Worm (Caenorhabditis elegans) whole organism, L3 larva: ENCODE measurements around the gene ect-2.

ENCODE experiments used
- ama-1 ChIP-seq: fragments of 150-350 bp; optimal IDR thresholded peaks from 2 replicates; lab custom pipeline; 2018
- ceh-28 ChIP-seq: fragments of 150-350 bp; optimal IDR thresholded peaks from 2 replicates; lab custom pipeline; 2014; ENCODE audit warnings: missing biosample characterization, missing genetic modification reagents, missing genetic modification characterization
- egl-27 ChIP-seq: sonication (generic microtip); optimal IDR thresholded peaks from 4 replicates; lab custom pipeline; 2017; ENCODE audit warnings: missing biosample characterization, missing genetic modification reagents, missing genetic modification characterization
- elt-1 ChIP-seq: fragments of 150-350 bp; optimal IDR thresholded peaks from 2 replicates; lab custom pipeline; 2014; ENCODE audit warnings: missing biosample characterization, missing genetic modification characterization
- eor-1 ChIP-seq, 2 experiments: fragments of 150-350 bp; optimal IDR thresholded peaks; 2 replicates each; lab custom pipeline; 2014 to 2018; ENCODE audit warnings: missing biosample characterization in 2 of 2, missing genetic modification characterization in 2 of 2
- fkh-2 ChIP-seq: fragments of 150-350 bp; optimal IDR thresholded peaks from 2 replicates; lab custom pipeline; 2014; ENCODE audit warnings: missing biosample characterization, missing genetic modification reagents, missing genetic modification characterization
- fos-1 ChIP-seq: fragments of 150-350 bp; optimal IDR thresholded peaks from 2 replicates; lab custom pipeline; 2014; ENCODE audit warnings: missing biosample characterization, missing genetic modification characterization
- lin-39 ChIP-seq: fragments of 150-350 bp; optimal IDR thresholded peaks from 2 replicates; lab custom pipeline; 2018; ENCODE audit warnings: missing biosample characterization, missing genetic modification reagents, missing genetic modification characterization
- mdl-1 ChIP-seq: fragments of 150-350 bp; optimal IDR thresholded peaks from 2 replicates; lab custom pipeline; 2014; ENCODE audit warnings: missing biosample characterization, missing genetic modification characterization
- mml-1 ChIP-seq: fragments of 150-350 bp; sonication (generic microtip); optimal IDR thresholded peaks from 3 replicates; lab custom pipeline; 2014; ENCODE audit warnings: missing biosample characterization, missing genetic modification characterization
- nhr-12 ChIP-seq: fragments of 150-350 bp; optimal IDR thresholded peaks from 2 replicates; lab custom pipeline; 2014; ENCODE audit warnings: missing biosample characterization, missing genetic modification characterization
- nhr-28 ChIP-seq: fragments of 150-350 bp; optimal IDR thresholded peaks from 2 replicates; lab custom pipeline; 2014; ENCODE audit warnings: missing biosample characterization, missing genetic modification characterization
- nhr-77 ChIP-seq: fragments of 150-350 bp; optimal IDR thresholded peaks from 2 replicates; lab custom pipeline; 2014; ENCODE audit warnings: missing biosample characterization, missing genetic modification characterization
- pha-4 ChIP-seq: fragments of 150-350 bp; optimal IDR thresholded peaks from 2 replicates; lab custom pipeline; 2014; ENCODE audit warnings: missing biosample characterization, missing genetic modification reagents, missing genetic modification characterization
- skn-1 ChIP-seq: fragments of 150-350 bp; optimal IDR thresholded peaks from 2 replicates; lab custom pipeline; 2014; ENCODE audit warnings: missing biosample characterization, missing genetic modification characterization
- unc-62 ChIP-seq: fragments of 150-350 bp; sonication (generic microtip); optimal IDR thresholded peaks from 4 replicates; lab custom pipeline; 2014; ENCODE audit warnings: missing biosample characterization, missing genetic modification reagents, missing genetic modification characterization
- zag-1 ChIP-seq: fragments of 150-350 bp; optimal IDR thresholded peaks from 2 replicates; lab custom pipeline; 2014; ENCODE audit warnings: missing biosample characterization, missing genetic modification characterization
- ztf-11 ChIP-seq: fragments of 150-350 bp; optimal IDR thresholded peaks from 2 replicates; lab custom pipeline; 2014; ENCODE audit warnings: missing biosample characterization, missing genetic modification characterization
- ztf-4 ChIP-seq: fragments of 150-350 bp; optimal IDR thresholded peaks from 2 replicates; lab custom pipeline; 2014; ENCODE audit warnings: missing biosample characterization, missing genetic modification characterization

The ect-2 gene

DNA sequence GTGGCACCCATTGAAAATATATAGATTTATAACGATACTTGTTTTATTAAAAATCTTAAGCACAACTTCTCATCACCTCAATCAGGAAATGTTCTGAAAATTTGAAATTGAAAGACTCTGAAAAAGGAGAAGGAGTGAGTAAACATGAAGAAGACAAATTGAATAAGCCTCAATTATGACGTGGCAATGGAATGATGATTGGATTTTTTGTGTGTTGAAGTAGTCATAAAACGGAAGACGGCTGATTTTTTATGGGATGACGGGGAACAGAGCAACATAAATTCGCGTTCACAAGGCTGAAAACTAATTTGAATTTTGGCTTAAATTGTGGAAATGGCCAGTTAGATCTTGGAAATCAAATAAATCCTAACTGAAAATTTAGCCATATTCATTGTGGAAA lies 52.2 kb downstream of the ect-2 start, which contains the start of gene glb-12:
glb-12 (minus strand) TSS at position 101 of the 400 bp plus-strand sequence.
- TF ChIP-seq nhr-12 (tag; lab: Kevin White, UChicago) (no peak), fkh-2 (tag; lab: Kevin White, UChicago) (no peak), eor-1 (tag; optimal IDR thresholded peaks at IDR 0.05; lab: Kevin White, UChicago) (no peak), nhr-28 (tag; lab: Kevin White, UChicago) (no peak), egl-27 (tag; lab: Kevin White, UChicago) (no peak), ztf-4 (tag; lab: Kevin White, UChicago) (no peak), lin-39 (no peak), ztf-11 (tag; lab: Kevin White, UChicago) (no peak), unc-62 (GFP tag; lab: Kevin White, UChicago) (no peak), ama-1 (no peak), mml-1 (tag; lab: Kevin White, UChicago) (no peak), zag-1 (tag; lab: Kevin White, UChicago) (no peak), pha-4 (tag; lab: Kevin White, UChicago) (no peak), mdl-1 (tag; lab: Kevin White, UChicago) (no peak)

DNA sequence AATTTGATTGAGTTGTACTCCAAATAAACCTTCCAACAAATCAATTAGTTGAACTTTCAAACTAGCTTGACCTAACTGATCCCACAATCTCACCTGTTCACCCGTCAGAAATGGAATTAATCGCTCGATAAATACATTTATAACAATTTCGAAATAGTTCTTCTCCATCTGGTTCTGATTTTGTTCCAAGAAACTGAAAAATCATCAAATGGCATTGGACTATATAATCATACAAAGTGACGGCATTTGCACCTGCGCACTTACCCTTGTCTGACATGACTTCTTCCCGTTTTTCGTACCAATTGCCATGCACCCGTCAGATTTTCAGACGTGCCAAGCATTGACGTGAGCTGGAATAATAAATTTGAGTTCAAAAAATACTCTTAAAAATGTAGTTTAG lies 53.1 kb downstream of the ect-2 start:
- TF ChIP-seq mdl-1 (tag; lab: Kevin White, UChicago), result no peak
- TF ChIP-seq unc-62 (GFP tag; lab: Kevin White, UChicago), result no peak
- TF ChIP-seq nhr-77, result no peak
- TF ChIP-seq lin-39, result no peak
- TF ChIP-seq elt-1 (tag; lab: Kevin White, UChicago), result no peak
- TF ChIP-seq fos-1 (tag; lab: Kevin White, UChicago), result no peak
- no peak for TF ChIP-seq egl-27 (tag; lab: Kevin White, UChicago)
- TF ChIP-seq ceh-28 (tag; lab: Kevin White, UChicago), result no peak
- no peak for TF ChIP-seq skn-1
